Worm (Caenorhabditis elegans) whole organism, young adult: Measurements from ENCODE around the gene sel-9.

Experiments
- C17E4.6 ChIP-seq: fragments of 200-800 bp; sonication (Bioruptor generic); IDR thresholded peaks from 2 replicates; pipeline ENCODE4 v1.3.6; 2022; ENCODE audit warnings: missing genetic modification reagents, missing genetic modification characterization, missing compliant biosample characterization
- F33H1.4 ChIP-seq: fragments of 200-800 bp; sonication (Bioruptor generic); IDR thresholded peaks from 2 replicates; pipeline ENCODE4 v1.3.6; 2022; ENCODE audit warnings: missing genetic modification reagents, missing genetic modification characterization, missing compliant biosample characterization
- F57C9.4 ChIP-seq: sonication (generic microtip); optimal IDR thresholded peaks from 2 replicates; lab custom pipeline; 2017; ENCODE audit warnings: mild to moderate bottlenecking, missing genetic modification characterization, missing compliant biosample characterization
- K12H6.12 ChIP-seq: fragments of 200-800 bp; sonication (Bioruptor generic); optimal IDR thresholded peaks from 2 replicates; lab custom pipeline; 2018; ENCODE audit warnings: mild to moderate bottlenecking, missing genetic modification characterization, missing compliant biosample characterization
- Y53F4B.3 ChIP-seq: fragments of 200-800 bp; sonication (Bioruptor generic); IDR thresholded peaks from 2 replicates; pipeline ENCODE4 v1.3.6; 2022; ENCODE audit warnings: missing genetic modification reagents, missing genetic modification characterization, missing compliant biosample characterization
- Y67H2A.10 ChIP-seq: fragments of 200-800 bp; sonication (Bioruptor generic); conservative IDR thresholded peaks from 2 replicates; pipeline ENCODE4 v1.3.6; 2022; ENCODE audit warnings: missing genetic modification reagents, missing genetic modification characterization, missing compliant biosample characterization
- atf-7 ChIP-seq: sonication (generic microtip); optimal IDR thresholded peaks from 2 replicates; lab custom pipeline; 2017; ENCODE audit warnings: mild to moderate bottlenecking, missing genetic modification characterization, missing compliant biosample characterization
- bed-2 ChIP-seq: fragments of 200-800 bp; sonication (Bioruptor generic); IDR thresholded peaks from 2 replicates; pipeline ENCODE4 v1.3.6; 2022; ENCODE audit warnings: missing genetic modification reagents, missing genetic modification characterization, missing compliant biosample characterization
- die-1 ChIP-seq: sonication (generic microtip); optimal IDR thresholded peaks from 2 replicates; lab custom pipeline; 2016; ENCODE audit warnings: missing genotype, mild to moderate bottlenecking, missing genetic modification characterization, missing compliant biosample characterization
- egl-18 ChIP-seq: fragments of 200-800 bp; sonication (Bioruptor generic); IDR thresholded peaks from 2 replicates; pipeline ENCODE4 v1.3.6; 2022; ENCODE audit warnings: missing genetic modification reagents, missing genetic modification characterization, missing compliant biosample characterization
- him-1 ChIP-seq: sonication (generic microtip); optimal IDR thresholded peaks from 2 replicates; lab custom pipeline; 2016; ENCODE audit warnings: missing genotype, missing genetic modification reagents, missing genetic modification characterization, missing compliant biosample characterization
- hlh-26 ChIP-seq: fragments of 200-800 bp; sonication (Bioruptor generic); conservative IDR thresholded peaks from 2 replicates; pipeline ENCODE4 v1.3.6; 2022; ENCODE audit warnings: missing genetic modification reagents, missing genetic modification characterization, missing compliant biosample characterization
- lag-1 ChIP-seq: fragments of 200-800 bp; sonication (Bioruptor generic); IDR thresholded peaks from 2 replicates; pipeline ENCODE4 v1.3.6; 2022; ENCODE audit warnings: missing genetic modification reagents, missing genetic modification characterization, missing compliant biosample characterization
- let-526 ChIP-seq: fragments of 200-800 bp; sonication (Bioruptor generic); IDR thresholded peaks from 2 replicates; pipeline ENCODE4 v1.3.6; 2022; ENCODE audit warnings: missing genetic modification reagents, missing genetic modification characterization, missing compliant biosample characterization
- lin-26 ChIP-seq: fragments of 200-800 bp; sonication (Bioruptor generic); IDR thresholded peaks from 2 replicates; pipeline ENCODE4 v1.3.6; 2022; ENCODE audit warnings: missing genetic modification reagents, missing genetic modification characterization, missing compliant biosample characterization
- lin-35 ChIP-seq, 3 experiments: fragments of 150-350 bp in 2 of 3; sonication (generic microtip) in 1 of 3; optimal IDR thresholded peaks; 2 replicates each; lab custom pipeline; 2014 to 2018; ENCODE audit warnings: missing biosample characterization in 3 of 3, missing genetic modification characterization in 3 of 3, missing genetic modification reagents in 3 of 3
- lir-1 ChIP-seq: fragments of 200-800 bp; sonication (Bioruptor generic); conservative IDR thresholded peaks from 2 replicates; pipeline ENCODE4 v1.3.6; 2022; ENCODE audit warnings: missing genetic modification reagents, missing genetic modification characterization, missing compliant biosample characterization
- lsl-1 ChIP-seq: fragments of 200-800 bp; sonication (Bioruptor generic); optimal IDR thresholded peaks from 2 replicates; lab custom pipeline; 2018; ENCODE audit warnings: mild to moderate bottlenecking, missing genetic modification characterization, moderate library complexity, missing compliant biosample characterization
- madf-8 ChIP-seq: fragments of 200-800 bp; sonication (Bioruptor generic); conservative IDR thresholded peaks from 2 replicates; pipeline ENCODE4 v1.3.6; 2022; ENCODE audit warnings: missing genetic modification reagents, missing genetic modification characterization, missing compliant biosample characterization
- mes-4 ChIP-seq: sonication (generic microtip); optimal IDR thresholded peaks from 2 replicates; lab custom pipeline; 2016; ENCODE audit warnings: missing genotype, missing genetic modification characterization, missing compliant biosample characterization
- mxl-1 ChIP-seq: sonication (generic microtip); optimal IDR thresholded peaks from 2 replicates; lab custom pipeline; 2016; ENCODE audit warnings: missing genetic modification characterization, missing compliant biosample characterization
- nfya-1 ChIP-seq: sonication (generic microtip); optimal IDR thresholded peaks from 2 replicates; lab custom pipeline; 2017; ENCODE audit warnings: antibody characterized with exemption, missing compliant biosample characterization, missing genetic modification characterization, borderline replicate concordance; ENCODE audit not compliant: insufficient read depth
- nfya-2 ChIP-seq: fragments of 200-800 bp; sonication (Bioruptor generic); IDR thresholded peaks from 2 replicates; pipeline ENCODE4 v1.3.6; 2022; ENCODE audit warnings: missing genetic modification reagents, missing genetic modification characterization, missing compliant biosample characterization
- nhr-179 ChIP-seq: sonication (generic microtip); optimal IDR thresholded peaks from 2 replicates; lab custom pipeline; 2016; ENCODE audit warnings: mild to moderate bottlenecking, missing genetic modification characterization, missing compliant biosample characterization
- nhr-27 ChIP-seq: fragments of 200-800 bp; sonication (Bioruptor generic); optimal IDR thresholded peaks from 2 replicates; lab custom pipeline; 2018; ENCODE audit warnings: mild to moderate bottlenecking, missing genetic modification characterization, moderate library complexity, missing compliant biosample characterization
- snpc-1.1 ChIP-seq: sonication (generic microtip); optimal IDR thresholded peaks from 2 replicates; lab custom pipeline; 2017; ENCODE audit warnings: missing genetic modification characterization, mild to moderate bottlenecking, missing compliant biosample characterization, antibody characterized with exemption, moderate library complexity, missing genotype, missing genetic modification reagents; ENCODE audit not compliant: insufficient read depth
- snpc-3.4 ChIP-seq: sonication (generic microtip); optimal IDR thresholded peaks from 2 replicates; lab custom pipeline; 2017; ENCODE audit warnings: missing genetic modification characterization, mild to moderate bottlenecking, missing compliant biosample characterization, antibody characterized with exemption, moderate library complexity, missing genotype, missing genetic modification reagents
- snpc-4 ChIP-seq, 5 experiments: fragments of 150-350 bp in 1 of 5; sonication (generic microtip) in 4 of 5; optimal IDR thresholded peaks; 2 replicates each; lab custom pipeline; 2014 to 2018; ENCODE audit warnings: missing genetic modification characterization in 5 of 5, missing biosample characterization in 3 of 5, antibody characterized with exemption in 2 of 5, mild to moderate bottlenecking in 2 of 5, missing compliant biosample characterization in 2 of 5, missing genotype in 2 of 5, moderate library complexity in 2 of 5, missing genetic modification reagents in 1 of 5
- sptf-2 ChIP-seq: fragments of 200-800 bp; sonication (Bioruptor generic); optimal IDR thresholded peaks from 2 replicates; lab custom pipeline; 2018; ENCODE audit warnings: mild to moderate bottlenecking, missing genetic modification characterization, missing compliant biosample characterization
- unc-130 ChIP-seq: sonication (generic microtip); optimal IDR thresholded peaks from 2 replicates; lab custom pipeline; 2016; ENCODE audit warnings: missing genetic modification reagents, missing genetic modification characterization, missing compliant biosample characterization
- zim-3 ChIP-seq: sonication (generic microtip); optimal IDR thresholded peaks from 2 replicates; lab custom pipeline; 2017; ENCODE audit warnings: mild to moderate bottlenecking, missing genetic modification characterization, moderate library complexity, missing compliant biosample characterization
- ztf-26 ChIP-seq: sonication (generic microtip); optimal IDR thresholded peaks from 2 replicates; lab custom pipeline; 2017; ENCODE audit warnings: missing genetic modification characterization, missing compliant biosample characterization
- ztf-3 ChIP-seq: fragments of 200-800 bp; sonication (Bioruptor generic); optimal IDR thresholded peaks from 2 replicates; lab custom pipeline; 2018; ENCODE audit warnings: mild to moderate bottlenecking, missing genetic modification characterization, missing compliant biosample characterization

Gene sel-9

ce11 chrV:8263941-8264340 lies 38.4 kb downstream of the sel-9 start, which contains the start of gene C16D9.9:
Gene C16D9.9 (plus strand): TSS chrV:8264241.
- TF ChIP-seq nhr-179: no peak
- TF ChIP-seq lir-1: no peak
- no peak for TF ChIP-seq unc-130 (GFP tag; lab: Kevin White, UChicago)
- TF ChIP-seq snpc-1.1: no peak
- TF ChIP-seq nfya-2 (GFP tag; lab: Robert Waterston, UW): no peak
- no peak for TF ChIP-seq nfya-1 (tag; lab: Kevin White, UChicago)

- no peak for TF ChIP-seq egl-18 (GFP tag; lab: Robert Waterston, UW)
- no peak for TF ChIP-seq hlh-26 (GFP tag; lab: Robert Waterston, UW)
- no peak for TF ChIP-seq lsl-1
These were observed 38.9 kb downstream of the sel-9 start, which contains the start of gene C16D9.8 for ce11 chrV:8263466-8263865. Gene C16D9.8 (minus strand): TSS chrV:8263566.

ce11 chrV:8262212-8262611 lies 40.2 kb downstream of the sel-9 start:
- TF ChIP-seq mes-4 (tag; lab: Kevin White, UChicago) (no peak), ztf-26 (tag; lab: Kevin White, UChicago) (no peak), lin-26 (GFP tag; lab: Robert Waterston, UW) (no peak), bed-2 (no peak), F57C9.4 (tag; lab: Kevin White, UChicago) (no peak), lag-1 (GFP tag; lab: Robert Waterston, UW) (no peak), mxl-1 (tag; lab: Kevin White, UChicago) (no peak), die-1 (no peak), unc-130 (GFP tag; lab: Kevin White, UChicago) (no peak), ztf-3 (no peak), lir-1 (no peak), madf-8 (GFP tag; lab: Robert Waterston, UW) (no peak), atf-7 (no peak), nhr-27 (tag; lab: Kevin White, UChicago) (no peak), K12H6.12 (tag; lab: Kevin White, UChicago) (no peak), sptf-2 (GFP tag; lab: Kevin White, UChicago) (no peak), zim-3 (no peak), him-1 (tag; lab: Kevin White, UChicago) (no peak)
- TF ChIP-seq, all 124 proteins: peak for 0

- TF ChIP-seq snpc-3.4: no peak
- no peak for TF ChIP-seq let-526 (GFP tag; lab: Robert Waterston, UW)
- TF ChIP-seq F33H1.4 (GFP tag; lab: Robert Waterston, UW): no peak
- no peak for TF ChIP-seq lir-1
- TF ChIP-seq Y67H2A.10 (GFP tag; lab: Robert Waterston, UW): no peak
- TF ChIP-seq snpc-4 (GFP tag; optimal IDR thresholded peaks at IDR 0.05; lab: Kevin White, UChicago): no peak
- no peak for TF ChIP-seq snpc-4 (tag; optimal IDR thresholded peaks at IDR 0.05; lab: Kevin White, UChicago)
- TF ChIP-seq lin-35 (GFP tag; optimal IDR thresholded peaks at IDR 0.05; lab: Kevin White, UChicago): no peak
- no peak for TF ChIP-seq Y53F4B.3 (GFP tag; lab: Robert Waterston, UW)
- TF ChIP-seq C17E4.6 (GFP tag; lab: Robert Waterston, UW): no peak
These were observed 43.4 kb downstream of the sel-9 start, which contains the start of gene C16D9.1 for ce11 chrV:8259016-8259415. Gene C16D9.1 (plus strand): TSS chrV:8259316.
